Worm (Caenorhabditis elegans): Measurements from ENCODE around the gene vmo-1.

DNA sequence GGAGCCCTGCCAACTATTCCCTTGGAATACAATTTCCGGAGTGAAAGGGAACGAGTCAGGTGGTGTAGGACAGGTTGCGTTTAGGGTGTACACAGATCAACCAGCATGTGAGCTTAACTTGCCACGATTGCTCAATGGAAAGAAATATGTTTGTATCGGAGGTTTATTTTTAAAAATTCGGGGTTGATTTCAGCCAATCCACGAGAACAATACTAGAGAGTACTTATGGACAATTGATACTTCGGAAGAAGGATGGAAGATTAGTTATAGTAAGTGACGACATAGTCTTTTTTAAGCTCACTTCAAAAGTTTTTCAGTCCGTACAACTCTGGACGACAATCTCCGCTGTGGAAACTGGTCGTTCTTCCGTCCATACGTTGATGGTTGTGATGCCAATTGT lies 22.0 kb upstream of the vmo-1 start:
- TF ChIP-seq ref-1 (GFP tag; conservative IDR thresholded peaks at IDR 0.05) = no peak
- no peak for TF ChIP-seq med-1 (GFP tag; optimal IDR thresholded peaks at IDR 0.05; ENCODE audit: insufficient read depth)
- no peak for TF ChIP-seq ztf-29 (GFP tag; IDR thresholded peaks at IDR 0.05)
